Worm (Caenorhabditis elegans) whole organism, L4 larva: ENCODE measurements around the gene fbxa-118.
A peak's percentile ranks its signal among the peaks of the same experiment; 100 is the strongest.

Experiments
- F10B5.3 ChIP-seq: sonication (generic microtip); optimal IDR thresholded peaks from 2 replicates; lab custom pipeline; 2016; ENCODE audit warnings: mild to moderate bottlenecking, missing genetic modification characterization, missing compliant biosample characterization
- Y75B8A.6 ChIP-seq: fragments of 200-800 bp; sonication (Bioruptor generic); IDR thresholded peaks from 2 replicates; pipeline ENCODE4 v1.3.6; 2022; ENCODE audit warnings: missing genetic modification reagents, missing genetic modification characterization, missing compliant biosample characterization
- dve-1 ChIP-seq: sonication (generic microtip); optimal IDR thresholded peaks from 2 replicates; lab custom pipeline; 2017; ENCODE audit warnings: antibody characterized with exemption, mild to moderate bottlenecking, missing genetic modification characterization, missing compliant biosample characterization; ENCODE audit not compliant: insufficient read depth
- egl-43 ChIP-seq: fragments of 200-800 bp; sonication (Bioruptor generic); IDR thresholded peaks from 2 replicates; pipeline ENCODE4 v1.3.6; 2022; ENCODE audit warnings: missing genetic modification reagents, missing genetic modification characterization, missing compliant biosample characterization
- hif-1 ChIP-seq, 2 experiments: sonication (generic microtip); optimal IDR thresholded peaks; 2 replicates each; lab custom pipeline; 2016 to 2017; ENCODE audit warnings: missing compliant biosample characterization in 2 of 2, missing genetic modification characterization in 2 of 2, missing genetic modification reagents in 2 of 2, missing genotype in 2 of 2, mild to moderate bottlenecking in 1 of 2
- lin-13 ChIP-seq: fragments of 150-350 bp; optimal IDR thresholded peaks from 2 replicates; lab custom pipeline; 2014; ENCODE audit warnings: missing biosample characterization, missing genetic modification reagents, missing genetic modification characterization
- set-16 ChIP-seq: fragments of 200-800 bp; sonication (Bioruptor generic); IDR thresholded peaks from 2 replicates; pipeline ENCODE4 v1.3.6; 2022; ENCODE audit warnings: missing genetic modification reagents, missing genetic modification characterization, missing compliant biosample characterization
- spr-1 ChIP-seq: sonication (generic microtip); optimal IDR thresholded peaks from 2 replicates; lab custom pipeline; 2016; ENCODE audit warnings: mild to moderate bottlenecking, missing genetic modification characterization, missing compliant biosample characterization
- spr-3 ChIP-seq: fragments of 200-800 bp; sonication (Bioruptor generic); optimal IDR thresholded peaks from 2 replicates; lab custom pipeline; 2018; ENCODE audit warnings: mild to moderate bottlenecking, missing genetic modification characterization, missing compliant biosample characterization
- zag-1 ChIP-seq: fragments of 150-350 bp; optimal IDR thresholded peaks from 2 replicates; lab custom pipeline; 2014; ENCODE audit warnings: missing biosample characterization, missing genetic modification characterization

The fbxa-118 gene

DNA sequence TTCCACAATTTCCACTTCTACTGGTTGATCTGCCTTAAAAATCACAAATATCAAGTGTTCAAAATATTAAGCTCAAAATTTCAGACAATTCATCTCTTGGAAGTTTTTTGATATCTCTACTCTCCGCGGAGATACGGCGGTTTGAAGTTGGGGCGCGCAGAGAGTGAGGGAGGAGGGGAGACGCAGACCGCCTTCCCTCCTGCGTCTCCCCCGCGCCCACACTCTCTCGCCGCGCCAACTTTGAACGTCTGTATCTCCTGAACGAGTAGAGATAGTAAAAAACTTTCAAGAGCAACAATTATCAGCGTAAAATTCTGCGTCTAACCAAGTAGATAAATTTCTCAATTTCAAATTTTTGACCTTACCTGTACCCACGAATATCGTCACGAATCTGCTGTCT lies 49.1 kb downstream of the fbxa-118 start:
- no peak for TF ChIP-seq egl-43 (GFP tag; lab: Robert Waterston, UW)
- no peak for TF ChIP-seq zag-1
- TF ChIP-seq spr-1 (tag; lab: Kevin White, UChicago) = no peak
- no peak for TF ChIP-seq spr-3
- TF ChIP-seq F10B5.3 (tag; lab: Kevin White, UChicago) = no peak
- TF ChIP-seq set-16 = peak; percentile 75
- peak; percentile 9 for TF ChIP-seq lin-13 (GFP tag; lab: Kevin White, UChicago)
- no peak for TF ChIP-seq Y75B8A.6 (GFP tag; lab: Robert Waterston, UW)
- TF ChIP-seq hif-1 (tag; optimal IDR thresholded peaks at IDR 0.05; lab: Kevin White, UChicago) = no peak
- TF ChIP-seq dve-1 = no peak
